Worm (Caenorhabditis elegans) whole organism, young adult: Measurements from ENCODE around the gene npr-3.

ENCODE experiments used
- Y79H2A.3 ChIP-seq: fragments of 200-800 bp; sonication (Bioruptor generic); conservative IDR thresholded peaks from 2 replicates; pipeline ENCODE4 v1.3.6; 2022; ENCODE audit warnings: missing genetic modification reagents, missing genetic modification characterization, missing compliant biosample characterization
- Y95B8A.8 ChIP-seq: fragments of 200-800 bp; sonication (Bioruptor generic); IDR thresholded peaks from 2 replicates; pipeline ENCODE4 v1.3.6; 2022; ENCODE audit warnings: missing genetic modification reagents, missing genetic modification characterization, missing compliant biosample characterization
- ceh-27 ChIP-seq: fragments of 200-800 bp; sonication (Bioruptor generic); optimal IDR thresholded peaks from 2 replicates; lab custom pipeline; 2018; ENCODE audit warnings: mild to moderate bottlenecking, missing genetic modification characterization, moderate library complexity, missing compliant biosample characterization
- fkh-3 ChIP-seq: sonication (generic microtip); optimal IDR thresholded peaks from 2 replicates; lab custom pipeline; 2016; ENCODE audit warnings: mild to moderate bottlenecking, missing genetic modification characterization, missing compliant biosample characterization
- hlh-12 ChIP-seq: sonication (generic microtip); optimal IDR thresholded peaks from 2 replicates; lab custom pipeline; 2016; ENCODE audit warnings: missing genetic modification characterization, missing compliant biosample characterization
- lag-1 ChIP-seq: fragments of 200-800 bp; sonication (Bioruptor generic); IDR thresholded peaks from 2 replicates; pipeline ENCODE4 v1.3.6; 2022; ENCODE audit warnings: missing genetic modification reagents, missing genetic modification characterization, missing compliant biosample characterization
- nfya-1 ChIP-seq: sonication (generic microtip); optimal IDR thresholded peaks from 2 replicates; lab custom pipeline; 2017; ENCODE audit warnings: antibody characterized with exemption, missing compliant biosample characterization, missing genetic modification characterization, borderline replicate concordance; ENCODE audit not compliant: insufficient read depth
- nhr-179 ChIP-seq: sonication (generic microtip); optimal IDR thresholded peaks from 2 replicates; lab custom pipeline; 2016; ENCODE audit warnings: mild to moderate bottlenecking, missing genetic modification characterization, missing compliant biosample characterization
- rpc-1 ChIP-seq, 2 experiments: fragments of 150-350 bp in 1 of 2; sonication (generic microtip) in 1 of 2; optimal IDR thresholded peaks; 2 replicates each; lab custom pipeline; 2014 to 2018; ENCODE audit warnings: missing biosample characterization in 1 of 2, missing genetic modification characterization in 1 of 2, missing genetic modification reagents in 1 of 2, missing genotype in 1 of 2
- snpc-1.3 ChIP-seq: sonication (generic microtip); optimal IDR thresholded peaks from 2 replicates; lab custom pipeline; 2017; ENCODE audit warnings: missing genetic modification characterization, mild to moderate bottlenecking, missing compliant biosample characterization, antibody characterized with exemption, moderate library complexity, missing genotype, missing genetic modification reagents; ENCODE audit not compliant: insufficient read depth
- snpc-4 ChIP-seq, 5 experiments: fragments of 150-350 bp in 1 of 5; sonication (generic microtip) in 4 of 5; optimal IDR thresholded peaks; 2 replicates each; lab custom pipeline; 2014 to 2018; ENCODE audit warnings: missing genetic modification characterization in 5 of 5, missing biosample characterization in 3 of 5, antibody characterized with exemption in 2 of 5, mild to moderate bottlenecking in 2 of 5, missing compliant biosample characterization in 2 of 5, missing genotype in 2 of 5, moderate library complexity in 2 of 5, missing genetic modification reagents in 1 of 5
- tlf-1 ChIP-seq: fragments of 200-800 bp; sonication (Bioruptor generic); optimal IDR thresholded peaks from 2 replicates; lab custom pipeline; 2018; ENCODE audit warnings: mild to moderate bottlenecking, missing genetic modification characterization, missing compliant biosample characterization
- ztf-25 ChIP-seq: fragments of 200-800 bp; sonication (Bioruptor generic); IDR thresholded peaks from 2 replicates; pipeline ENCODE4 v1.3.6; 2022; ENCODE audit warnings: missing genetic modification reagents, missing genetic modification characterization, missing compliant biosample characterization
- ztf-3 ChIP-seq: fragments of 200-800 bp; sonication (Bioruptor generic); optimal IDR thresholded peaks from 2 replicates; lab custom pipeline; 2018; ENCODE audit warnings: mild to moderate bottlenecking, missing genetic modification characterization, missing compliant biosample characterization

DNA sequence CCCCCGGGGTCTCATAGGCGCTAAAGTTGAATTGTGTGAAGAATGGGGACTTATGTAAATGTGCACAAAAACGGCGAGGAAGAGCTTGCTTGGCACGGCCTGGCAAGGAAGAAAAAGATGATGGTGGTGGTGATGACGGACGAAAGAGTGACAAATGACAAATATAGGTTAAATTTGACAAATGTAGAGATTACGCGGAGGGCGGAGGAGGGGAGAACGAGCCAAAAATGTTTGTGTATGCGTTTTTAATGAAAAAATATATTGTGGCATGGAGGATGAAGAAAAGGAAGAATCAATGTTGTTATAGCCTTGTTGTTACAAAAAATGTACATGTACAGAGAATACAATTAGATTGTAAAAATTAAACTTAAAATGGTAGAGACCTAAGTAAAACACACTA lies 27.1 kb downstream of the npr-3 start:
- no peak for TF ChIP-seq lag-1 (GFP tag; lab: Robert Waterston, UW)
- no peak for TF ChIP-seq nhr-179 (tag; lab: Kevin White, UChicago)
- TF ChIP-seq nfya-1 (tag; lab: Kevin White, UChicago) = no peak
- no peak for TF ChIP-seq rpc-1 (optimal IDR thresholded peaks at IDR 0.05; lab: Kevin White, UChicago)
- TF ChIP-seq rpc-1 (tag; optimal IDR thresholded peaks at IDR 0.05; lab: Kevin White, UChicago) = no peak
- no peak for TF ChIP-seq tlf-1 (GFP tag; lab: Kevin White, UChicago)
- TF ChIP-seq ztf-25 (GFP tag; lab: Robert Waterston, UW) = no peak
- no peak for TF ChIP-seq ceh-27 (GFP tag; lab: Kevin White, UChicago)
- no peak for TF ChIP-seq Y95B8A.8 (GFP tag; lab: Robert Waterston, UW)
- no peak for TF ChIP-seq fkh-3 (tag; lab: Kevin White, UChicago)
- no peak for TF ChIP-seq hlh-12 (tag; lab: Kevin White, UChicago)
- no peak for TF ChIP-seq Y79H2A.3 (GFP tag; lab: Robert Waterston, UW)
- no peak for TF ChIP-seq snpc-4 (GFP tag; optimal IDR thresholded peaks at IDR 0.05; lab: Kevin White, UChicago)
- no peak for TF ChIP-seq snpc-4 (tag; optimal IDR thresholded peaks at IDR 0.05; lab: Kevin White, UChicago)
- no peak for TF ChIP-seq ztf-3 (GFP tag; lab: Kevin White, UChicago)
- TF ChIP-seq snpc-1.3 (tag; lab: Kevin White, UChicago) = no peak
